Worm (Caenorhabditis elegans) whole organism, L2 larva: ENCODE data around the gene srsx-26.

ENCODE experiments used
- C34F6.9 ChIP-seq: fragments of 150-350 bp; optimal IDR thresholded peaks from 2 replicates; lab custom pipeline; 2014; ENCODE audit warnings: missing biosample characterization, missing genetic modification characterization
- F13H6.1 ChIP-seq: sonication (generic microtip); optimal IDR thresholded peaks from 2 replicates; lab custom pipeline; 2016; ENCODE audit warnings: missing genetic modification characterization, missing compliant biosample characterization
- R02D3.7 ChIP-seq: fragments of 150-350 bp; optimal IDR thresholded peaks from 2 replicates; lab custom pipeline; 2014; ENCODE audit warnings: missing biosample characterization, missing genetic modification characterization
- Y55F3AM.14 ChIP-seq: fragments of 200-800 bp; sonication (Bioruptor generic); optimal IDR thresholded peaks from 2 replicates; lab custom pipeline; 2018; ENCODE audit warnings: mild to moderate bottlenecking, missing genetic modification characterization, missing compliant biosample characterization
- alr-1 ChIP-seq: fragments of 150-350 bp; optimal IDR thresholded peaks from 2 replicates; lab custom pipeline; 2014; ENCODE audit warnings: missing biosample characterization, missing genetic modification characterization
- aly-2 ChIP-seq: fragments of 150-350 bp; optimal IDR thresholded peaks from 2 replicates; lab custom pipeline; 2014; ENCODE audit warnings: missing biosample characterization, missing genetic modification characterization
- ama-1 ChIP-seq: fragments of 150-350 bp; optimal IDR thresholded peaks from 2 replicates; lab custom pipeline; 2018; ENCODE audit warnings: inconsistent platforms
- blmp-1 ChIP-seq: sonication (generic microtip); optimal IDR thresholded peaks from 2 replicates; lab custom pipeline; 2017; ENCODE audit warnings: missing genetic modification characterization, mild to moderate bottlenecking, missing compliant biosample characterization, antibody characterized with exemption, moderate library complexity; ENCODE audit not compliant: insufficient read depth
- ceh-16 ChIP-seq: fragments of 150-350 bp; optimal IDR thresholded peaks from 2 replicates; lab custom pipeline; 2014; ENCODE audit warnings: missing biosample characterization, missing genetic modification characterization
- ceh-82 ChIP-seq: fragments of 150-350 bp; optimal IDR thresholded peaks from 2 replicates; lab custom pipeline; 2014; ENCODE audit warnings: missing biosample characterization, missing genetic modification characterization
- crh-2 ChIP-seq: sonication (generic microtip); optimal IDR thresholded peaks from 2 replicates; lab custom pipeline; 2017; ENCODE audit warnings: missing biosample characterization, missing genetic modification characterization
- egl-27 ChIP-seq: sonication (generic microtip); optimal IDR thresholded peaks from 3 replicates; lab custom pipeline; 2017; ENCODE audit warnings: missing biosample characterization, missing genetic modification reagents, missing genetic modification characterization
- elt-1 ChIP-seq: fragments of 150-350 bp; optimal IDR thresholded peaks from 2 replicates; lab custom pipeline; 2014; ENCODE audit warnings: missing biosample characterization, missing genetic modification characterization
- gmeb-1 ChIP-seq: fragments of 150-350 bp; optimal IDR thresholded peaks from 2 replicates; lab custom pipeline; 2014; ENCODE audit warnings: missing biosample characterization, missing genetic modification characterization
- lin-11 ChIP-seq: fragments of 150-350 bp; sonication (generic microtip); optimal IDR thresholded peaks from 2 replicates; lab custom pipeline; 2014; ENCODE audit warnings: missing biosample characterization, missing genetic modification characterization, inconsistent platforms, mixed read lengths
- lin-13 ChIP-seq: fragments of 150-350 bp; optimal IDR thresholded peaks from 2 replicates; lab custom pipeline; 2014; ENCODE audit warnings: missing biosample characterization, missing genetic modification reagents, missing genetic modification characterization
- lin-39 ChIP-seq: fragments of 150-350 bp; optimal IDR thresholded peaks from 2 replicates; lab custom pipeline; 2014; ENCODE audit warnings: missing biosample characterization, missing genetic modification reagents, missing genetic modification characterization
- lsy-2 ChIP-seq, 2 experiments: fragments of 150-350 bp in 1 of 2; sonication (generic microtip) in 1 of 2; optimal IDR thresholded peaks; 2 replicates each; lab custom pipeline; 2014 to 2017; ENCODE audit warnings: missing biosample characterization in 2 of 2, missing genetic modification characterization in 2 of 2
- mab-5 ChIP-seq: fragments of 150-350 bp; optimal IDR thresholded peaks from 2 replicates; lab custom pipeline; 2014; ENCODE audit warnings: missing biosample characterization, missing genetic modification characterization
- nhr-10 ChIP-seq: sonication (generic microtip); optimal IDR thresholded peaks from 2 replicates; lab custom pipeline; 2017; ENCODE audit warnings: missing biosample characterization, missing genetic modification characterization
- nhr-12 ChIP-seq: fragments of 150-350 bp; optimal IDR thresholded peaks from 2 replicates; lab custom pipeline; 2014; ENCODE audit warnings: missing biosample characterization, missing genetic modification characterization
- nhr-129 ChIP-seq: fragments of 150-350 bp; optimal IDR thresholded peaks from 2 replicates; lab custom pipeline; 2014; ENCODE audit warnings: missing biosample characterization, missing genetic modification characterization
- nhr-21 ChIP-seq: fragments of 150-350 bp; optimal IDR thresholded peaks from 2 replicates; lab custom pipeline; 2014; ENCODE audit warnings: missing biosample characterization, missing genetic modification characterization
- nhr-23 ChIP-seq: fragments of 150-350 bp; optimal IDR thresholded peaks from 2 replicates; lab custom pipeline; 2014; ENCODE audit warnings: missing biosample characterization, missing genetic modification reagents, missing genetic modification characterization
- nhr-25 ChIP-seq: fragments of 150-350 bp; sonication (generic microtip); optimal IDR thresholded peaks from 3 replicates; lab custom pipeline; 2014; ENCODE audit warnings: missing biosample characterization, missing genetic modification characterization
- nhr-6 ChIP-seq: fragments of 150-350 bp; optimal IDR thresholded peaks from 2 replicates; lab custom pipeline; 2014; ENCODE audit warnings: missing biosample characterization, missing genetic modification characterization
- nhr-77 ChIP-seq: fragments of 150-350 bp; optimal IDR thresholded peaks from 2 replicates; lab custom pipeline; 2014; ENCODE audit warnings: missing biosample characterization, missing genetic modification characterization
- sem-4 ChIP-seq: fragments of 150-350 bp; optimal IDR thresholded peaks from 2 replicates; lab custom pipeline; 2014; ENCODE audit warnings: missing biosample characterization, missing genetic modification reagents, missing genetic modification characterization
- skn-1 ChIP-seq: sonication (generic microtip); optimal IDR thresholded peaks from 2 replicates; lab custom pipeline; 2017; ENCODE audit warnings: missing biosample characterization, missing genetic modification characterization
- sma-3 ChIP-seq: sonication (generic microtip); optimal IDR thresholded peaks from 2 replicates; lab custom pipeline; 2016; ENCODE audit warnings: missing genetic modification reagents, missing genetic modification characterization, missing compliant biosample characterization
- sma-9 ChIP-seq, 2 experiments: fragments of 150-350 bp in 1 of 2; sonication (generic microtip) in 1 of 2; optimal IDR thresholded peaks; 2 replicates each; lab custom pipeline; 2014 to 2016; ENCODE audit warnings: missing genetic modification characterization in 2 of 2, mild to moderate bottlenecking in 1 of 2, missing biosample characterization in 1 of 2, missing compliant biosample characterization in 1 of 2, missing genetic modification reagents in 1 of 2, moderate library complexity in 1 of 2
- snpc-4 ChIP-seq: fragments of 150-350 bp; optimal IDR thresholded peaks from 2 replicates; lab custom pipeline; 2014; ENCODE audit warnings: missing biosample characterization, missing genetic modification characterization
- unc-39 ChIP-seq: fragments of 150-350 bp; optimal IDR thresholded peaks from 2 replicates; lab custom pipeline; 2014; ENCODE audit warnings: missing biosample characterization, missing genetic modification characterization
- unc-55 ChIP-seq: fragments of 150-350 bp; sonication (generic microtip); optimal IDR thresholded peaks from 3 replicates; lab custom pipeline; 2014; ENCODE audit warnings: missing biosample characterization, missing genetic modification reagents, missing genetic modification characterization
- zag-1 ChIP-seq: fragments of 150-350 bp; optimal IDR thresholded peaks from 2 replicates; lab custom pipeline; 2014; ENCODE audit warnings: missing biosample characterization, missing genetic modification characterization
- ztf-1 ChIP-seq: fragments of 200-800 bp; sonication (Bioruptor generic); conservative IDR thresholded peaks from 2 replicates; pipeline ENCODE4 v1.3.6; 2022; ENCODE audit warnings: missing genetic modification characterization, missing compliant biosample characterization
- ztf-11 ChIP-seq: sonication (generic microtip); optimal IDR thresholded peaks from 2 replicates; lab custom pipeline; 2017; ENCODE audit warnings: missing biosample characterization, missing genetic modification characterization

srsx-26 gene

ce11 chrV:10134077-10134693 lies 14.3 kb upstream of the srsx-26 start, which contains the start of the genes C08B6.18, wdr-20 and C08B6.8:
TSS of gene C08B6.18 (minus strand) at chrV:10134127.
TSS of gene wdr-20 (minus strand) at chrV:10134158.
TSS of gene C08B6.8 (plus strand) at chrV:10134643.
- TF ChIP-seq unc-55 (GFP tag; lab: Kevin White, UChicago): peak; percentile 51
- TF ChIP-seq lin-13 (GFP tag; lab: Kevin White, UChicago): peak; percentile 47
- TF ChIP-seq snpc-4 (tag; lab: Kevin White, UChicago): peak; percentile 65
- TF ChIP-seq C34F6.9 (tag; lab: Kevin White, UChicago): peak; percentile 55
- TF ChIP-seq nhr-12 (tag; lab: Kevin White, UChicago): no peak
- no peak for TF ChIP-seq nhr-10 (tag; lab: Kevin White, UChicago)
- TF ChIP-seq blmp-1 (tag; lab: Kevin White, UChicago): no peak
- TF ChIP-seq lsy-2 (tag; optimal IDR thresholded peaks at IDR 0.05; lab: Kevin White, UChicago): peak in 1 of 2 experiments; percentile 38
- TF ChIP-seq ztf-1 (GFP tag; lab: Robert Waterston, UW): no peak
- no peak for TF ChIP-seq nhr-21 (tag; lab: Kevin White, UChicago)
- TF ChIP-seq nhr-129: peak; percentile 14

- TF ChIP-seq gmeb-1 (tag; lab: Kevin White, UChicago): no peak
- peak; percentile 31 for TF ChIP-seq nhr-129
- TF ChIP-seq snpc-4 (tag; lab: Kevin White, UChicago): no peak
- TF ChIP-seq nhr-23 (tag; lab: Kevin White, UChicago): no peak
- no peak for TF ChIP-seq nhr-25 (tag; lab: Kevin White, UChicago)
- TF ChIP-seq lin-13 (GFP tag; lab: Kevin White, UChicago): no peak
- no peak for TF ChIP-seq F13H6.1 (tag; lab: Kevin White, UChicago)
- TF ChIP-seq crh-2: no peak
- no peak for TF ChIP-seq ztf-11 (tag; lab: Kevin White, UChicago)
Measured at ce11 chrV:10145653-10146052, 2.8 kb upstream of the srsx-26 start, which contains the start of gene C51E3.9. TSS of gene C51E3.9 (plus strand) at chrV:10145953.

- no peak for TF ChIP-seq elt-1 (tag; lab: Kevin White, UChicago)
- no peak for TF ChIP-seq nhr-25 (tag; lab: Kevin White, UChicago)
- peak; percentile 56 for TF ChIP-seq F13H6.1 (tag; lab: Kevin White, UChicago)
- TF ChIP-seq zag-1 (tag; lab: Kevin White, UChicago): no peak
- peak in 1 of 2 experiments; percentile 12 for TF ChIP-seq lsy-2 (tag; optimal IDR thresholded peaks at IDR 0.05; lab: Kevin White, UChicago)
- peak; percentile 37 for TF ChIP-seq C34F6.9 (tag; lab: Kevin White, UChicago)
- TF ChIP-seq egl-27 (tag; lab: Kevin White, UChicago): no peak
- TF ChIP-seq sma-9 (GFP tag; optimal IDR thresholded peaks at IDR 0.05; lab: Kevin White, UChicago): peak; percentile 40
- TF ChIP-seq sma-9 (tag; optimal IDR thresholded peaks at IDR 0.05; lab: Kevin White, UChicago): no peak
- no peak for TF ChIP-seq mab-5 (tag; lab: Kevin White, UChicago)
- no peak for TF ChIP-seq ztf-1 (GFP tag; lab: Robert Waterston, UW)
- TF ChIP-seq skn-1 (tag; lab: Kevin White, UChicago): no peak
- TF ChIP-seq sem-4: peak; percentile 35
- no peak for TF ChIP-seq ama-1
- no peak for TF ChIP-seq lin-13 (GFP tag; lab: Kevin White, UChicago)
- TF ChIP-seq Y55F3AM.14 (GFP tag; lab: Kevin White, UChicago): no peak
- TF ChIP-seq unc-39 (tag; lab: Kevin White, UChicago): no peak
- no peak for TF ChIP-seq aly-2 (tag; lab: Kevin White, UChicago)
- no peak for TF ChIP-seq R02D3.7
- TF ChIP-seq gmeb-1 (tag; lab: Kevin White, UChicago): no peak
- TF ChIP-seq nhr-77: no peak
- peak; percentile 71 for TF ChIP-seq nhr-129
- no peak for TF ChIP-seq ceh-16 (tag; lab: Kevin White, UChicago)
Measured at ce11 chrV:10146787-10147186, 1.7 kb upstream of the srsx-26 start.

- no peak for TF ChIP-seq nhr-6 (tag; lab: Kevin White, UChicago)
Measured at ce11 chrV:10149728-10150127, 1.3 kb downstream of the srsx-26 start, which contains the start of gene srsx-27. TSS of gene srsx-27 (plus strand) at chrV:10150028.

- no peak for TF ChIP-seq blmp-1 (tag; lab: Kevin White, UChicago)
- TF ChIP-seq nhr-6 (tag; lab: Kevin White, UChicago): no peak
- TF ChIP-seq sma-3: no peak
- no peak for TF ChIP-seq C34F6.9 (tag; lab: Kevin White, UChicago)
- TF ChIP-seq crh-2: no peak
- TF ChIP-seq ceh-82 (tag; lab: Kevin White, UChicago): no peak
- no peak for TF ChIP-seq lin-39
- TF ChIP-seq egl-27 (tag; lab: Kevin White, UChicago): no peak
- TF ChIP-seq lin-11 (tag; lab: Kevin White, UChicago): no peak
- TF ChIP-seq gmeb-1 (tag; lab: Kevin White, UChicago): no peak
- TF ChIP-seq nhr-10 (tag; lab: Kevin White, UChicago): no peak
- no peak for TF ChIP-seq nhr-77
- TF ChIP-seq skn-1 (tag; lab: Kevin White, UChicago): no peak
- no peak for TF ChIP-seq nhr-12 (tag; lab: Kevin White, UChicago)
- TF ChIP-seq nhr-21 (tag; lab: Kevin White, UChicago): no peak
- TF ChIP-seq R02D3.7: no peak
- TF ChIP-seq elt-1 (tag; lab: Kevin White, UChicago): no peak
- no peak for TF ChIP-seq alr-1
- no peak for TF ChIP-seq ztf-1 (GFP tag; lab: Robert Waterston, UW)
- TF ChIP-seq Y55F3AM.14 (GFP tag; lab: Kevin White, UChicago): no peak
Measured at ce11 chrV:10152278-10152677, 3.8 kb downstream of the srsx-26 start, which contains the start of gene srsx-28. TSS of gene srsx-28 (plus strand) at chrV:10152578.
